Fruit fly (Drosophila melanogaster) whole organism, wandering third instar larva: ENCODE measurements around the gene CG13713.

Experiments
- Abd-B ChIP-seq: fragments of >200 bp; optimal IDR thresholded peaks from 2 replicates; lab custom pipeline; 2017; ENCODE audit warnings: missing biosample characterization, missing genetic modification characterization
- CG32264 ChIP-seq: fragments of 200-800 bp; sonication (Bioruptor generic); optimal IDR thresholded peaks from 2 replicates; lab custom pipeline; 2016; ENCODE audit warnings: missing biosample characterization, missing genetic modification characterization
- CG9705 ChIP-seq: fragments of 200-800 bp; sonication (Bioruptor generic); optimal IDR thresholded peaks from 2 replicates; lab custom pipeline; 2018; ENCODE audit warnings: missing biosample characterization, mild to moderate bottlenecking, missing genetic modification characterization
- CrebA ChIP-seq: fragments of 200-800 bp; sonication (Bioruptor generic); optimal IDR thresholded peaks from 2 replicates; lab custom pipeline; 2016; ENCODE audit warnings: missing biosample characterization, mild to moderate bottlenecking, missing genetic modification characterization, borderline replicate concordance
- Dif ChIP-seq: fragments of 200-275, 200-300 bp; sonication (Bioruptor generic); optimal IDR thresholded peaks from 2 replicates; lab custom pipeline; 2018; ENCODE audit warnings: missing biosample characterization, missing genetic modification characterization; ENCODE audit not compliant: partially characterized antibody
- HLH106 ChIP-seq: fragments of 200-800 bp; optimal IDR thresholded peaks from 3 replicates; lab custom pipeline; 2019; ENCODE audit warnings: missing biosample characterization, mild to moderate bottlenecking, missing genetic modification characterization, moderate library complexity
- Hnf4 ChIP-seq: fragments of 200-800 bp; sonication (Bioruptor generic); optimal IDR thresholded peaks from 2 replicates; lab custom pipeline; 2016; ENCODE audit warnings: missing biosample characterization, mild to moderate bottlenecking, missing genetic modification characterization
- Hr83 ChIP-seq: fragments of 200-300 bp; sonication (Bioruptor generic); optimal IDR thresholded peaks from 2 replicates; lab custom pipeline; 2016; ENCODE audit warnings: missing biosample characterization, mild to moderate bottlenecking, missing genetic modification characterization, moderate library complexity; ENCODE audit not compliant: poor library complexity, severe bottlenecking
- Myc ChIP-seq: fragments of >200 bp; optimal IDR thresholded peaks from 2 replicates; lab custom pipeline; 2017
- OdsH ChIP-seq: fragments of 200-800 bp; sonication (Bioruptor generic); optimal IDR thresholded peaks from 2 replicates; lab custom pipeline; 2016; ENCODE audit warnings: missing biosample characterization, mild to moderate bottlenecking, missing genetic modification characterization
- Rel ChIP-seq, 2 experiments: fragments of 200-800 bp; sonication (Bioruptor generic) in 1 of 2; optimal IDR thresholded peaks; 2 replicates in 1 of 2; 3 replicates in 1 of 2; lab custom pipeline; 2016 to 2019; ENCODE audit warnings: mild to moderate bottlenecking in 2 of 2, missing biosample characterization in 2 of 2, missing genetic modification characterization in 2 of 2, moderate library complexity in 1 of 2
- Sp1 ChIP-seq: fragments of 200-800 bp; sonication (Bioruptor generic); optimal IDR thresholded peaks from 3 replicates; lab custom pipeline; 2019; ENCODE audit warnings: missing biosample characterization, mild to moderate bottlenecking, missing genetic modification characterization, moderate library complexity
- br ChIP-seq: fragments of 200-800 bp; sonication (Bioruptor generic); optimal IDR thresholded peaks from 2 replicates; lab custom pipeline; 2016; ENCODE audit warnings: missing biosample characterization, missing genetic modification characterization
- brk ChIP-seq: fragments of 200-800 bp; sonication (Bioruptor generic); optimal IDR thresholded peaks from 2 replicates; lab custom pipeline; 2016; ENCODE audit warnings: missing biosample characterization, mild to moderate bottlenecking, missing genetic modification characterization
- dl ChIP-seq, 2 experiments: fragments of 175-275, 200-275 bp in 1 of 2; fragments of 200-275 bp in 1 of 2; sonication (Bioruptor generic); optimal IDR thresholded peaks; lab custom pipeline; 2018; ENCODE audit warnings: mild to moderate bottlenecking in 2 of 2, missing biosample characterization in 2 of 2, missing genetic modification characterization in 2 of 2, moderate library complexity in 2 of 2; ENCODE audit not compliant: partially characterized antibody in 2 of 2, insufficient read depth in 1 of 2
- dsf ChIP-seq: sonication (Bioruptor generic); optimal IDR thresholded peaks from 2 replicates; lab custom pipeline; 2016; ENCODE audit warnings: missing biosample characterization, missing genetic modification characterization, borderline replicate concordance
- ey ChIP-seq: fragments of 200-800 bp; sonication (Bioruptor generic); optimal IDR thresholded peaks from 2 replicates; lab custom pipeline; 2016; ENCODE audit warnings: missing biosample characterization, missing genetic modification characterization
- foxo ChIP-seq, 2 experiments: fragments of 200-800 bp; sonication (Bioruptor generic); optimal IDR thresholded peaks; 2 replicates in 1 of 2; 3 replicates in 1 of 2; lab custom pipeline; 2016 to 2017; ENCODE audit warnings: missing biosample characterization in 2 of 2, missing genetic modification characterization in 2 of 2
- fru ChIP-seq: fragments of 200-800 bp; sonication (Bioruptor generic); optimal IDR thresholded peaks from 3 replicates; lab custom pipeline; 2016; ENCODE audit warnings: missing biosample characterization, mild to moderate bottlenecking, missing genetic modification characterization
- h ChIP-seq: fragments of 200-800 bp; sonication (Bioruptor generic); optimal IDR thresholded peaks from 3 replicates; lab custom pipeline; 2016; ENCODE audit warnings: missing biosample characterization, mild to moderate bottlenecking, missing genetic modification characterization
- jim ChIP-seq: fragments of 175-275, 200-325 bp; sonication (Bioruptor generic); optimal IDR thresholded peaks from 2 replicates; lab custom pipeline; 2016; ENCODE audit warnings: missing biosample characterization, mild to moderate bottlenecking, missing genetic modification characterization
- lola ChIP-seq: fragments of >200 bp; optimal IDR thresholded peaks from 2 replicates; lab custom pipeline; 2017; ENCODE audit warnings: missing biosample characterization, missing genetic modification characterization
- rgr ChIP-seq: fragments of 200-800 bp; sonication (Bioruptor generic); optimal IDR thresholded peaks from 3 replicates; lab custom pipeline; 2016; ENCODE audit warnings: missing biosample characterization, mild to moderate bottlenecking, missing genetic modification characterization
- sage ChIP-seq: fragments of 200-800 bp; sonication (Bioruptor generic); optimal IDR thresholded peaks from 2 replicates; lab custom pipeline; 2016; ENCODE audit warnings: missing biosample characterization, mild to moderate bottlenecking, missing genetic modification characterization
- tai ChIP-seq: sonication (Bioruptor generic); optimal IDR thresholded peaks from 2 replicates; lab custom pipeline; 2016; ENCODE audit warnings: missing biosample characterization, missing genetic modification characterization
- woc ChIP-seq: sonication (Bioruptor generic); optimal IDR thresholded peaks from 2 replicates; lab custom pipeline; 2016; ENCODE audit warnings: missing biosample characterization, mild to moderate bottlenecking, missing genetic modification characterization

The CG13713 gene

DNA sequence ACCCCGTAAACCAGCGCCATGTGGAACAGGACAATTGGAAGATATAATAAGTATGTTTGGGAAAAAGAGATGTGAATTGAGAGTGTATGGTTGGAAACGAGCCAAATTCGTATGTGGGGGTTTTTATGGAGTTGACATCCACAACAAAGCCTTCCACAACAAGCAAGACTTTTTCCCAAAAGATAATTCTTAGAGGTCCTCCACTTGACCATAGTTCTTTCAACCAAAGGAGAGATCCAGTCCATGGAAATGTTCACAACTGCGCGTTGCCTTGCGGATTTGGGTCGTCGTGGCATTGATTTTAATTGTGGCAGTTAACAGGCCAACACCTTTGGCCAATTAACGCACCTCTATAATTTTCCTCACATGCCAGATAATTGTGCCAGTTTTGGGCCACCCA is 7.4 kb upstream of the CG13713 start, which contains the start of gene CG18418:
CG18418 (minus strand) TSS at position 101 of the 400 bp plus-strand sequence.
- TF ChIP-seq Hr83 (GFP tag; lab: Kevin White, UChicago): no peak
- no peak for TF ChIP-seq CG9705 (GFP tag; lab: Kevin White, UChicago)
- TF ChIP-seq Sp1 (GFP tag; lab: Kevin White, UChicago): no peak

DNA sequence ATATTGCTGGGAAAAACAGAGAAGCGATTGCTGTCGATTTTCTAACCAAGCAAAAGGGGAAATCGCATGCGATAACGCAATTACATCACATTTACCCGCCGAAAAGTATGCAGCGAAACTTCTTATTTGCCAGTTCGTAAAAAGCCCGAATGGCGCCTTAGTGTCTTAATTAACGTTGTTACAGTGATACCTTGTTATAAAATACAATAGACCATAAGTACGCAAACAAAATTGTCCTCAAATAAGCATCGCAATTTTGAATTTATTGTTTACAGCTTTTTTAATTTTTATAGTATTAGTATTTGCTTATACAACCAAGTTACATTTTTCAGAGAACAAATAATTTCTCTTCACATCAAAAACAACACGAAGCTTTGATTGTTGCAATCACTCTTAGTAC is 6.7 kb upstream of the CG13713 start:
- TF ChIP-seq dsf (GFP tag; lab: Kevin White, UChicago) (no peak), HLH106 (tag; lab: Kevin White, UChicago) (peak; percentile 27), Sp1 (GFP tag; lab: Kevin White, UChicago) (no peak), br (peak; percentile 4), Hnf4 (GFP tag; lab: Kevin White, UChicago) (peak; percentile 14), h (GFP tag; lab: Kevin White, UChicago) (peak; percentile 15), Myc (peak; percentile 35), foxo (GFP tag; optimal IDR thresholded peaks at IDR 0.05; lab: Kevin White, UChicago) (peak in 1 of 2 experiments; percentile 20), Abd-B (GFP tag; lab: Kevin White, UChicago) (no peak), woc (peak; percentile 4), rgr (GFP tag; lab: Kevin White, UChicago) (peak; percentile 23), ey (GFP tag; lab: Kevin White, UChicago) (peak; percentile 18), tai (GFP tag; lab: Kevin White, UChicago) (peak; percentile 50), OdsH (GFP tag; lab: Kevin White, UChicago) (peak; percentile 3)

DNA sequence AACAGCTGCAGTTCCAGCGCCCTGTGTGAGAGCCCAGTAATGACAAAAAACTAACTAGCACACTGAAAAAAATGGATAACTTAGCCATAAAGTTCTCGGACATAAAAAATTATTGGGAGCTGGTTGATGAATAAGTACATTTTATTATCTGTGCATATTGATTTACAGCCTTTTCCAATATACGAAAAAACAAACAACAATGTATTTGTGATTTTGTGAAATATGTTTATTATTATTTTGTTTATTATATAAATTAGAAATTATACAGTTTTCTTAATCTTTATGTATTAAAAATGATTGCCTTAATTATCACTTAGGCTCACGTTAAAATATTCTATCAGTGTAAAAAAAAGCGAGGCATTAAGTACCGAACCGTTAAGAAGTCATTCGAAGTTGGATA is 5.6 kb upstream of the CG13713 start:
- no peak for TF ChIP-seq foxo (GFP tag; optimal IDR thresholded peaks at IDR 0.05; lab: Kevin White, UChicago)
- TF ChIP-seq CG32264 (GFP tag; lab: Kevin White, UChicago): no peak
- no peak for TF ChIP-seq CG9705 (GFP tag; lab: Kevin White, UChicago)
- no peak for TF ChIP-seq Rel (GFP tag; optimal IDR thresholded peaks at IDR 0.05; lab: Kevin White, UChicago)
- no peak for TF ChIP-seq Rel (tag; optimal IDR thresholded peaks at IDR 0.05; lab: Kevin White, UChicago)
- TF ChIP-seq, all 38 proteins: peak for 0

DNA sequence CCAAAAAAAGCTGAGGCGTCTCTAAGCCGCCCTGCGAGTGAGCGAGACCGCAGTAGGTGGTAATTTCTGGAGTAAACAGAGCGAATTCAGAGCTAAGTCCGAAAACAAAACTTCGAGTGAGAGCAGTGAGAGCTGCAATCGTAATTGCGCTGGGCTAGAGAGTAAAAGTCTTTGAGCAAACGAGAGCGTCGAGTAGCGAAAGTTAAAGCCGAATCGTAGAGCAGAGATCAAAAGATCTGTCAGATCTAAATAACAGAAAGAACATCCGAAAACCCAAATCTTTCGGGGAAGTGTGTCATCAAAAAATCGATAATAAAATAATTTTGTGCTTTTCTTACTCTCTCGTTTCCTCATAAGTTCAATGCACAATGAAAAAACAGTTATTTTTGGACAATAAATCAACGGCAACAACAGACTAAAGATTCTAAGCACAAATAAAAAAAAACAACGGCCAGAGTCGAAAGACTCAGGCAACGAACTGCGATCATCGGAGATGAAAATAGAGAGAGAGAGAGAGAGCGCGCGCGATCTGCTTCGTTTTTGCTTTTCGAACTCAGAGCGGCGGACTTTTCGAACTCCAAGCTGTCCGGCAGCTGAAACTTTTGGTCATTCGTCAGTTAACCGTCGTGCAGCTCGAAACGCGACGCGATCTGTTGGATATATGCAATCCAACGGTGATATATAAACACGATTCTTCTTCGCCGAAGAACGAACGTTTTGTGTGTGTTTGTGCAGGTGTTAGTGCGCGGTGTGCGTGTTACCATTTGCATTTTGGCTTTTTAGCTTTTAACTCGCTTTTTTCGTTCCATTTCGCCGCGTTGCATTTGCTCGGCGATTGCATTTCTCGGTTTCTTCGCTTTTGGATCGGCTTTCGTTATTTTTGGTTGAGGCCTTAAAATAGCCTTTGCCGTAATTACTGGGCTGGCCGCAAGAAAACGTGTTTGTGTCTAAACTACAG is 4.9 kb upstream of the CG13713 start, which contains the start of gene RhoGEF64C:
RhoGEF64C (plus strand) TSS at position 607 of the 958 bp plus-strand sequence.
- TF ChIP-seq Dif (peak; percentile 44), lola (GFP tag; lab: Kevin White, UChicago) (no peak), dl (GFP tag; optimal IDR thresholded peaks at IDR 0.05; lab: Kevin White, UChicago; ENCODE audit: insufficient read depth in 1 of 2, partially characterized antibody in 2 of 2) (peak in 1 of 2 experiments; percentile 51)

DNA sequence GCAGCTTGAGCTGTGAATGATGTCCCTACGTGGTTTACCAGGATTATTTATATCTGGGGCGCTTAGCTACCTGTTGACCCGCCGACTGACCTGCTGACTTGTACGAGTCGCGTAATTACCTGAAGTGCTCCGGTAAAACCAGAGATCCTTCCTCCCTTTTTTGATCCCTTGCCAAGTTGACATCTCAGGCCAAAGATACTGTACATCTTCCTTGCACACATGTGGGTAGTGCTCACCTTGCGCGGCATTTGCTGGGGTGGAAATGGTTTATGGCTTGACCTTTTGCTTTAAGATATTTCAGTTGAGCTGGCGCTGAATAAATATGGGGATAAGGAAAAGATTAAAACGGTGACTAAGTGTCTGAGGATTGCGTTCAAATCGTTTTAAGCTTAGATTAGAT is 2.6 kb upstream of the CG13713 start, which contains the start of gene CG15876:
CG15876 (minus strand) TSS at position 23 of the 400 bp plus-strand sequence.
- TF ChIP-seq tai (GFP tag; lab: Kevin White, UChicago) (no peak), woc (no peak), fru (GFP tag; lab: Kevin White, UChicago) (no peak), Sp1 (GFP tag; lab: Kevin White, UChicago) (no peak), dsf (GFP tag; lab: Kevin White, UChicago) (no peak), Rel (GFP tag; optimal IDR thresholded peaks at IDR 0.05; lab: Kevin White, UChicago) (no peak), Rel (tag; optimal IDR thresholded peaks at IDR 0.05; lab: Kevin White, UChicago) (no peak), Dif (no peak), jim (GFP tag; lab: Kevin White, UChicago) (no peak), brk (GFP tag; lab: Kevin White, UChicago) (no peak), CrebA (GFP tag; lab: Kevin White, UChicago) (no peak), sage (no peak)
